Worm (Caenorhabditis elegans) whole organism, young adult: Measurements from ENCODE around the gene mthf-1.

Experiments
- B0336.3 ChIP-seq: fragments of 200-800 bp; sonication (Bioruptor generic); IDR thresholded peaks from 2 replicates; pipeline ENCODE4 v1.3.6; 2022; ENCODE audit warnings: missing genetic modification characterization, missing compliant biosample characterization
- D2030.7 ChIP-seq: fragments of 200-800 bp; sonication (Bioruptor generic); IDR thresholded peaks from 2 replicates; pipeline ENCODE4 v1.3.6; 2022; ENCODE audit warnings: missing genetic modification reagents, missing genetic modification characterization, missing compliant biosample characterization
- F33H1.4 ChIP-seq: fragments of 200-800 bp; sonication (Bioruptor generic); IDR thresholded peaks from 2 replicates; pipeline ENCODE4 v1.3.6; 2022; ENCODE audit warnings: missing genetic modification reagents, missing genetic modification characterization, missing compliant biosample characterization
- F55B11.4 ChIP-seq: sonication (generic microtip); optimal IDR thresholded peaks from 2 replicates; lab custom pipeline; 2016; ENCODE audit warnings: missing compliant biosample characterization, missing genetic modification characterization, borderline replicate concordance; ENCODE audit not compliant: insufficient read depth
- T07F8.4 ChIP-seq: sonication (generic microtip); optimal IDR thresholded peaks from 2 replicates; lab custom pipeline; 2016; ENCODE audit warnings: mild to moderate bottlenecking, missing genetic modification characterization, moderate library complexity, missing compliant biosample characterization
- Y56A3A.18 ChIP-seq: fragments of 200-800 bp; sonication (Bioruptor generic); IDR thresholded peaks from 2 replicates; pipeline ENCODE4 v1.3.6; 2022; ENCODE audit warnings: missing genetic modification reagents, missing genetic modification characterization, missing compliant biosample characterization
- Y67H2A.10 ChIP-seq: fragments of 200-800 bp; sonication (Bioruptor generic); conservative IDR thresholded peaks from 2 replicates; pipeline ENCODE4 v1.3.6; 2022; ENCODE audit warnings: missing genetic modification reagents, missing genetic modification characterization, missing compliant biosample characterization
- attf-3 ChIP-seq: fragments of 200-800 bp; sonication (Bioruptor generic); conservative IDR thresholded peaks from 2 replicates; pipeline ENCODE4 v1.3.6; 2022; ENCODE audit warnings: missing genetic modification reagents, missing genetic modification characterization, missing compliant biosample characterization
- attf-5 ChIP-seq: fragments of 200-800 bp; sonication (Bioruptor generic); optimal IDR thresholded peaks from 2 replicates; lab custom pipeline; 2018; ENCODE audit warnings: mild to moderate bottlenecking, missing genetic modification characterization, missing compliant biosample characterization
- attf-6 ChIP-seq: fragments of 200-800 bp; sonication (Bioruptor generic); IDR thresholded peaks from 2 replicates; pipeline ENCODE4 v1.3.6; 2022; ENCODE audit warnings: missing genetic modification reagents, missing genetic modification characterization, missing compliant biosample characterization
- bed-1 ChIP-seq: fragments of 200-800 bp; sonication (Bioruptor generic); IDR thresholded peaks from 2 replicates; pipeline ENCODE4 v1.3.6; 2022; ENCODE audit warnings: missing genetic modification reagents, missing genetic modification characterization, missing compliant biosample characterization
- cebp-1 ChIP-seq, 2 experiments: fragments of 200-800 bp in 1 of 2; sonication (Bioruptor generic) in 1 of 2; sonication (generic microtip) in 1 of 2; IDR thresholded peaks in 1 of 2; optimal IDR thresholded peaks in 1 of 2; 2 replicates each; pipeline versions ENCODE4 v1.3.6 to Lab custom; 2017 to 2022; ENCODE audit warnings: missing compliant biosample characterization in 2 of 2, missing genetic modification characterization in 2 of 2, mild to moderate bottlenecking in 1 of 2, missing genetic modification reagents in 1 of 2, moderate library complexity in 1 of 2
- ceh-91 ChIP-seq: fragments of 200-800 bp; sonication (Bioruptor generic); IDR thresholded peaks from 2 replicates; pipeline ENCODE4 v1.3.6; 2022; ENCODE audit warnings: missing genetic modification reagents, missing genetic modification characterization, missing compliant biosample characterization
- dox-1 ChIP-seq: fragments of 200-800 bp; sonication (Bioruptor generic); IDR thresholded peaks from 2 replicates; pipeline ENCODE4 v1.3.6; 2022; ENCODE audit warnings: missing genetic modification reagents, missing genetic modification characterization, missing compliant biosample characterization
- dpl-1 ChIP-seq: fragments of 150-350 bp; optimal IDR thresholded peaks from 2 replicates; lab custom pipeline; 2014; ENCODE audit warnings: missing biosample characterization, missing genetic modification reagents, missing genetic modification characterization
- efl-1 ChIP-seq: fragments of 150-350 bp; optimal IDR thresholded peaks from 2 replicates; lab custom pipeline; 2014; ENCODE audit warnings: missing biosample characterization, missing genetic modification reagents, missing genetic modification characterization
- fkh-3 ChIP-seq: sonication (generic microtip); optimal IDR thresholded peaks from 2 replicates; lab custom pipeline; 2016; ENCODE audit warnings: mild to moderate bottlenecking, missing genetic modification characterization, missing compliant biosample characterization
- hmg-1.2 ChIP-seq: fragments of 200-800 bp; sonication (Bioruptor generic); IDR thresholded peaks from 2 replicates; pipeline ENCODE4 v1.3.6; 2022; ENCODE audit warnings: missing genetic modification reagents, missing genetic modification characterization, missing compliant biosample characterization
- hmg-20 ChIP-seq: fragments of 200-800 bp; sonication (Bioruptor generic); IDR thresholded peaks from 2 replicates; pipeline ENCODE4 v1.3.6; 2022; ENCODE audit warnings: missing genetic modification reagents, missing genetic modification characterization, missing compliant biosample characterization
- lag-1 ChIP-seq: fragments of 200-800 bp; sonication (Bioruptor generic); IDR thresholded peaks from 2 replicates; pipeline ENCODE4 v1.3.6; 2022; ENCODE audit warnings: missing genetic modification reagents, missing genetic modification characterization, missing compliant biosample characterization
- let-607 ChIP-seq, 2 experiments: fragments of 200-800 bp in 1 of 2; sonication (Bioruptor generic) in 1 of 2; sonication (generic microtip) in 1 of 2; optimal IDR thresholded peaks; 2 replicates each; lab custom pipeline; 2016 to 2018; ENCODE audit warnings: mild to moderate bottlenecking in 2 of 2, missing compliant biosample characterization in 2 of 2, missing genetic modification characterization in 2 of 2, moderate library complexity in 2 of 2, missing genotype in 1 of 2
- lin-54 ChIP-seq: fragments of 200-800 bp; sonication (Bioruptor generic); optimal IDR thresholded peaks from 2 replicates; lab custom pipeline; 2018; ENCODE audit warnings: mild to moderate bottlenecking, missing genetic modification characterization, missing compliant biosample characterization
- lsl-1 ChIP-seq: fragments of 200-800 bp; sonication (Bioruptor generic); optimal IDR thresholded peaks from 2 replicates; lab custom pipeline; 2018; ENCODE audit warnings: mild to moderate bottlenecking, missing genetic modification characterization, moderate library complexity, missing compliant biosample characterization
- lsy-27 ChIP-seq: sonication (generic microtip); optimal IDR thresholded peaks from 2 replicates; lab custom pipeline; 2017; ENCODE audit warnings: missing genetic modification characterization, mild to moderate bottlenecking, missing compliant biosample characterization, antibody characterized with exemption, missing genotype, borderline replicate concordance; ENCODE audit not compliant: insufficient read depth
- madf-6 ChIP-seq: fragments of 200-800 bp; sonication (Bioruptor generic); IDR thresholded peaks from 2 replicates; pipeline ENCODE4 v1.3.6; 2022; ENCODE audit warnings: missing genetic modification reagents, missing genetic modification characterization, missing compliant biosample characterization
- madf-8 ChIP-seq: fragments of 200-800 bp; sonication (Bioruptor generic); conservative IDR thresholded peaks from 2 replicates; pipeline ENCODE4 v1.3.6; 2022; ENCODE audit warnings: missing genetic modification reagents, missing genetic modification characterization, missing compliant biosample characterization
- nhr-80 ChIP-seq: sonication (generic microtip); optimal IDR thresholded peaks from 2 replicates; lab custom pipeline; 2016; ENCODE audit warnings: missing genetic modification characterization, missing compliant biosample characterization
- rpc-1 ChIP-seq, 2 experiments: fragments of 150-350 bp in 1 of 2; sonication (generic microtip) in 1 of 2; optimal IDR thresholded peaks; 2 replicates each; lab custom pipeline; 2014 to 2018; ENCODE audit warnings: missing biosample characterization in 1 of 2, missing genetic modification characterization in 1 of 2, missing genetic modification reagents in 1 of 2, missing genotype in 1 of 2
- snpc-1.1 ChIP-seq: sonication (generic microtip); optimal IDR thresholded peaks from 2 replicates; lab custom pipeline; 2017; ENCODE audit warnings: missing genetic modification characterization, mild to moderate bottlenecking, missing compliant biosample characterization, antibody characterized with exemption, moderate library complexity, missing genotype, missing genetic modification reagents; ENCODE audit not compliant: insufficient read depth
- unc-62 ChIP-seq: fragments of 150-350 bp; optimal IDR thresholded peaks from 2 replicates; lab custom pipeline; 2014; ENCODE audit warnings: missing biosample characterization, missing genetic modification reagents, missing genetic modification characterization
- xnd-1 ChIP-seq: sonication (generic microtip); optimal IDR thresholded peaks from 2 replicates; lab custom pipeline; 2016; ENCODE audit warnings: missing genotype, missing genetic modification reagents, missing genetic modification characterization, missing compliant biosample characterization
- ztf-25 ChIP-seq: fragments of 200-800 bp; sonication (Bioruptor generic); IDR thresholded peaks from 2 replicates; pipeline ENCODE4 v1.3.6; 2022; ENCODE audit warnings: missing genetic modification reagents, missing genetic modification characterization, missing compliant biosample characterization

mthf-1 gene

ce11 chrII:7816163-7816776, 38.6 kb upstream of the mthf-1 start, which contains the start of gene cki-2:
cki-2 (plus strand) TSS chrII:7816499.
- TF ChIP-seq madf-6 (GFP tag; lab: Robert Waterston, UW) = peak; percentile 90
- peak; percentile 37; the same call in 1 of the 2 replicates for TF ChIP-seq D2030.7 (GFP tag; lab: Robert Waterston, UW)
- TF ChIP-seq ceh-91 (GFP tag; lab: Robert Waterston, UW) = peak; percentile 42; the same call in 1 of the 2 replicates
- peak; percentile 48 for TF ChIP-seq lsl-1 (GFP tag; lab: Kevin White, UChicago)
- TF ChIP-seq attf-6 (GFP tag; lab: Robert Waterston, UW) = no peak
- TF ChIP-seq fkh-3 (tag; lab: Kevin White, UChicago) = no peak
- TF ChIP-seq bed-1 = no peak
- TF ChIP-seq nhr-80 (tag; lab: Kevin White, UChicago) = peak; percentile 75
- no peak for TF ChIP-seq lsy-27 (tag; lab: Kevin White, UChicago)
- no peak for TF ChIP-seq hmg-20
- peak; percentile 1 for TF ChIP-seq attf-5 (GFP tag; lab: Kevin White, UChicago)
- TF ChIP-seq lag-1 (GFP tag; lab: Robert Waterston, UW) = no peak
- peak; percentile 50; the same call in 1 of the 2 replicates for TF ChIP-seq dox-1 (GFP tag; lab: Robert Waterston, UW)
- TF ChIP-seq rpc-1 (optimal IDR thresholded peaks at IDR 0.05; lab: Kevin White, UChicago) = no peak
- no peak for TF ChIP-seq rpc-1 (tag; optimal IDR thresholded peaks at IDR 0.05; lab: Kevin White, UChicago)
- peak; percentile 32 for TF ChIP-seq lin-54 (GFP tag; lab: Kevin White, UChicago)
- peak; percentile 69 for TF ChIP-seq madf-8 (GFP tag; lab: Robert Waterston, UW)
- TF ChIP-seq xnd-1 (tag; lab: Kevin White, UChicago) = peak; percentile 63
- peak; percentile 36; the same call in 1 of the 2 replicates for TF ChIP-seq hmg-1.2 (GFP tag; lab: Robert Waterston, UW)
- TF ChIP-seq F55B11.4 (tag; lab: Kevin White, UChicago) = no peak
- TF ChIP-seq snpc-1.1 (tag; lab: Kevin White, UChicago) = no peak
- 0 out of 2 replicates have a peak, but pooled peaks have one; percentile 21 for TF ChIP-seq B0336.3
- TF ChIP-seq F33H1.4 (GFP tag; lab: Robert Waterston, UW) = peak; percentile 33
- peak; percentile 57 for TF ChIP-seq dpl-1 (GFP tag; lab: Kevin White, UChicago)
- TF ChIP-seq Y67H2A.10 (GFP tag; lab: Robert Waterston, UW) = no peak
- peak; percentile 87 for TF ChIP-seq efl-1 (GFP tag; lab: Kevin White, UChicago)

ce11 chrII:7815406-7815805, 37.8 kb upstream of the mthf-1 start:
- TF ChIP-seq ztf-25 (GFP tag; lab: Robert Waterston, UW) (0 out of 2 replicates have a peak, but pooled peaks have one; percentile 16), xnd-1 (tag; lab: Kevin White, UChicago) (no peak)

- TF ChIP-seq let-607 (tag; optimal IDR thresholded peaks at IDR 0.05; lab: Kevin White, UChicago) = peak in 1 of 2 experiments; percentile 17
- peak; percentile 84 for TF ChIP-seq nhr-80 (tag; lab: Kevin White, UChicago)
- TF ChIP-seq T07F8.4 (tag; lab: Kevin White, UChicago) = no peak
- TF ChIP-seq attf-3 = no peak
- no peak for TF ChIP-seq Y56A3A.18 (GFP tag; lab: Robert Waterston, UW)
- TF ChIP-seq cebp-1 (GFP tag; IDR thresholded peaks at IDR 0.05; lab: Robert Waterston, UW) = no peak
- peak; percentile 17 for TF ChIP-seq cebp-1 (tag; optimal IDR thresholded peaks at IDR 0.05; lab: Kevin White, UChicago)
- no peak for TF ChIP-seq lag-1 (GFP tag; lab: Robert Waterston, UW)
- TF ChIP-seq unc-62 (GFP tag; lab: Kevin White, UChicago) = peak; percentile 97
- TF ChIP-seq dox-1 (GFP tag; lab: Robert Waterston, UW) = peak; percentile 6; the same call in 1 of the 2 replicates
These were observed 37.3 kb upstream of the mthf-1 start for ce11 chrII:7814915-7815314.
